Fruit fly (Drosophila melanogaster) whole organism, embryonic: ENCODE results near the gene Mon1.

Source experiments
- CG11398 ChIP-seq: fragments of 200-800 bp; sonication (Bioruptor generic); optimal IDR thresholded peaks from 2 replicates; lab custom pipeline; 2016; ENCODE audit warnings: missing biosample characterization, missing genetic modification characterization
- CG11695 ChIP-seq: fragments of 200-800 bp; sonication (Bioruptor generic); IDR thresholded peaks from 3 replicates; pipeline ENCODE4 v1.3.6; 2022; ENCODE audit warnings: missing biosample characterization, missing genetic modification characterization
- CG12071 ChIP-seq: fragments of 200-800 bp; sonication (Bioruptor generic); optimal IDR thresholded peaks from 3 replicates; lab custom pipeline; 2018; ENCODE audit warnings: missing biosample characterization, mild to moderate bottlenecking, missing genetic modification characterization
- CG12659 ChIP-seq: fragments of 200-800 bp; sonication (Bioruptor generic); optimal IDR thresholded peaks from 3 replicates; lab custom pipeline; 2017; ENCODE audit warnings: mild to moderate bottlenecking, missing biosample characterization, missing genetic modification reagents, missing genetic modification characterization
- CG17829 ChIP-seq: fragments of 200-800 bp; optimal IDR thresholded peaks from 2 replicates; lab custom pipeline; 2019; ENCODE audit warnings: missing biosample characterization, mild to moderate bottlenecking, missing genetic modification characterization, moderate library complexity
- CG18476 ChIP-seq: fragments of 200-800 bp; sonication (Bioruptor generic); optimal IDR thresholded peaks from 2 replicates; lab custom pipeline; 2016; ENCODE audit warnings: missing biosample characterization, mild to moderate bottlenecking, missing genetic modification characterization
- CG2202 ChIP-seq: fragments of 200-800 bp; sonication (Bioruptor generic); optimal IDR thresholded peaks from 2 replicates; lab custom pipeline; 2018; ENCODE audit warnings: missing biosample characterization, mild to moderate bottlenecking, missing genetic modification characterization
- CG2678 ChIP-seq: fragments of 200-800 bp; sonication (Bioruptor generic); optimal IDR thresholded peaks from 3 replicates; lab custom pipeline; 2019; ENCODE audit warnings: missing biosample characterization, mild to moderate bottlenecking, missing genetic modification characterization, moderate library complexity
- CG31365 ChIP-seq: fragments of 200-800 bp; sonication (Bioruptor generic); optimal IDR thresholded peaks from 2 replicates; lab custom pipeline; 2018; ENCODE audit warnings: missing biosample characterization, mild to moderate bottlenecking, missing genetic modification characterization
- CG3163 ChIP-seq: fragments of 200-800 bp; sonication (Bioruptor generic); optimal IDR thresholded peaks from 3 replicates; lab custom pipeline; 2016; ENCODE audit warnings: missing biosample characterization, missing genetic modification characterization
- CG5953 ChIP-seq: fragments of 200-800 bp; sonication (Bioruptor generic); IDR thresholded peaks from 2 replicates; pipeline ENCODE4 v1.3.6; 2022; ENCODE audit warnings: missing biosample characterization, missing genetic modification characterization
- CG6813 ChIP-seq: fragments of 200-800 bp; sonication (Bioruptor generic); optimal IDR thresholded peaks from 2 replicates; lab custom pipeline; 2017; ENCODE audit warnings: missing biosample characterization, missing genetic modification characterization, mild to moderate bottlenecking, moderate library complexity, missing genetic modification reagents
- CG7556 ChIP-seq: fragments of 200-800 bp; sonication (Bioruptor generic); optimal IDR thresholded peaks from 2 replicates; lab custom pipeline; 2017; ENCODE audit warnings: missing biosample characterization, mild to moderate bottlenecking, missing genetic modification characterization
- CG8281 ChIP-seq: fragments of 200-800 bp; sonication (Bioruptor generic); optimal IDR thresholded peaks from 2 replicates; lab custom pipeline; 2018; ENCODE audit warnings: missing biosample characterization, mild to moderate bottlenecking, missing genetic modification characterization, moderate library complexity
- CG8765 ChIP-seq: fragments of 200-800 bp; sonication (Bioruptor generic); IDR thresholded peaks from 2 replicates; pipeline ENCODE4 v1.3.6; 2022; ENCODE audit warnings: missing biosample characterization, missing genetic modification characterization
- CG9727 ChIP-seq: fragments of 200-800 bp; sonication (Bioruptor generic); optimal IDR thresholded peaks from 3 replicates; lab custom pipeline; 2017; ENCODE audit warnings: missing biosample characterization, mild to moderate bottlenecking, missing genetic modification characterization
- Camta ChIP-seq: fragments of 200-800 bp; sonication (Bioruptor generic); optimal IDR thresholded peaks from 2 replicates; lab custom pipeline; 2016; ENCODE audit warnings: missing biosample characterization, missing genetic modification characterization
- Chrac-16 ChIP-seq: fragments of 200-800 bp; sonication (Bioruptor generic); optimal IDR thresholded peaks from 3 replicates; lab custom pipeline; 2016; ENCODE audit warnings: missing biosample characterization, missing genetic modification characterization
- D19B ChIP-seq: fragments of 200-800 bp; sonication (Bioruptor generic); optimal IDR thresholded peaks from 2 replicates; lab custom pipeline; 2017; ENCODE audit warnings: missing biosample characterization, mild to moderate bottlenecking, missing genetic modification characterization
- Dek ChIP-seq: fragments of 200-800 bp; sonication (Bioruptor generic); optimal IDR thresholded peaks from 3 replicates; lab custom pipeline; 2019; ENCODE audit warnings: missing biosample characterization, mild to moderate bottlenecking, missing genetic modification characterization, moderate library complexity
- Dref ChIP-seq: fragments of 200-800 bp; sonication (Bioruptor generic); IDR thresholded peaks from 2 replicates; pipeline ENCODE4 v1.3.6; 2022; ENCODE audit warnings: missing biosample characterization, missing genetic modification characterization
- Drgx ChIP-seq: fragments of 200-800 bp; sonication (Bioruptor generic); IDR thresholded peaks from 2 replicates; pipeline ENCODE4 v1.3.6; 2022; ENCODE audit warnings: missing biosample characterization, missing genetic modification characterization
- HLH3B ChIP-seq: fragments of 200-800 bp; sonication (Bioruptor generic); IDR thresholded peaks from 2 replicates; pipeline ENCODE4 v1.3.6; 2022; ENCODE audit warnings: missing biosample characterization, missing genetic modification characterization
- HLH54F ChIP-seq: fragments of 200-800 bp; sonication (Bioruptor generic); optimal IDR thresholded peaks from 3 replicates; lab custom pipeline; 2016; ENCODE audit warnings: missing biosample characterization, missing genetic modification characterization
- Hand ChIP-seq: fragments of 200-800 bp; sonication (Bioruptor generic); optimal IDR thresholded peaks from 2 replicates; lab custom pipeline; 2017; ENCODE audit warnings: mild to moderate bottlenecking, missing biosample characterization, missing genetic modification reagents, missing genetic modification characterization
- Hey ChIP-seq: fragments of 200-800 bp; sonication (Bioruptor generic); optimal IDR thresholded peaks from 3 replicates; lab custom pipeline; 2018; ENCODE audit warnings: missing biosample characterization, mild to moderate bottlenecking, missing genetic modification characterization
- Hmr ChIP-seq: fragments of 200-800 bp; sonication (Bioruptor generic); optimal IDR thresholded peaks from 3 replicates; lab custom pipeline; 2017; ENCODE audit warnings: mild to moderate bottlenecking, missing biosample characterization, missing genetic modification reagents, missing genetic modification characterization
- Lim3 ChIP-seq: fragments of 200-800 bp; sonication (Bioruptor generic); IDR thresholded peaks from 2 replicates; pipeline ENCODE4 v1.3.6; 2022; ENCODE audit warnings: missing biosample characterization, missing genetic modification characterization
- MESR4 ChIP-seq: fragments of 200-800 bp; sonication (Bioruptor generic); optimal IDR thresholded peaks from 2 replicates; lab custom pipeline; 2018; ENCODE audit warnings: missing biosample characterization, mild to moderate bottlenecking, missing genetic modification characterization, moderate library complexity
- Nf-YC ChIP-seq: fragments of 200-800 bp; optimal IDR thresholded peaks from 3 replicates; lab custom pipeline; 2019; ENCODE audit warnings: missing biosample characterization, mild to moderate bottlenecking, missing genetic modification characterization, moderate library complexity
- Oli ChIP-seq: fragments of 200-800 bp; sonication (Bioruptor generic); optimal IDR thresholded peaks from 2 replicates; lab custom pipeline; 2018; ENCODE audit warnings: missing biosample characterization, mild to moderate bottlenecking, missing genetic modification characterization, moderate library complexity
- Spps ChIP-seq: fragments of 200-800 bp; sonication (Bioruptor generic); optimal IDR thresholded peaks from 2 replicates; lab custom pipeline; 2018; ENCODE audit warnings: missing biosample characterization, mild to moderate bottlenecking, missing genetic modification characterization
- Ssrp ChIP-seq: fragments of 200-800 bp; sonication (Bioruptor generic); optimal IDR thresholded peaks from 2 replicates; lab custom pipeline; 2018; ENCODE audit warnings: missing biosample characterization, mild to moderate bottlenecking, missing genetic modification characterization, moderate library complexity
- Usf ChIP-seq: fragments of 200-800 bp; sonication (Bioruptor generic); optimal IDR thresholded peaks from 2 replicates; lab custom pipeline; 2017; ENCODE audit warnings: missing genotype, missing biosample characterization, missing genetic modification characterization
- ato ChIP-seq: fragments of 200-800 bp; sonication (Bioruptor generic); IDR thresholded peaks from 2 replicates; pipeline ENCODE4 v1.3.6; 2022; ENCODE audit warnings: missing biosample characterization, missing genetic modification characterization; ENCODE audit not compliant: partially characterized antibody
- bcd ChIP-seq: fragments of 200-800 bp; sonication (Bioruptor generic); optimal IDR thresholded peaks from 2 replicates; lab custom pipeline; 2017; ENCODE audit warnings: missing biosample characterization, mild to moderate bottlenecking, missing genetic modification characterization
- chif ChIP-seq, 2 experiments: fragments of 200-800 bp; sonication (Bioruptor generic); optimal IDR thresholded peaks; 3 replicates each; lab custom pipeline; 2016; ENCODE audit warnings: missing biosample characterization in 2 of 2, missing genetic modification characterization in 2 of 2
- danr ChIP-seq: fragments of 200-800 bp; sonication (Bioruptor generic); IDR thresholded peaks from 2 replicates; pipeline ENCODE4 v1.3.6; 2022; ENCODE audit warnings: missing biosample characterization, missing genetic modification characterization
- fu2 ChIP-seq: fragments of 200-800 bp; sonication (Bioruptor generic); optimal IDR thresholded peaks from 2 replicates; lab custom pipeline; 2016; ENCODE audit warnings: missing biosample characterization, missing genetic modification characterization
- gfzf ChIP-seq: fragments of 200-800 bp; sonication (Bioruptor generic); optimal IDR thresholded peaks from 2 replicates; lab custom pipeline; 2016; ENCODE audit warnings: missing biosample characterization, mild to moderate bottlenecking, missing genetic modification characterization, moderate library complexity
- gsb-n ChIP-seq: fragments of 200-800 bp; sonication (Bioruptor generic); optimal IDR thresholded peaks from 3 replicates; lab custom pipeline; 2018; ENCODE audit warnings: missing biosample characterization, mild to moderate bottlenecking, missing genetic modification characterization
- jing ChIP-seq: fragments of 200-800 bp; sonication (Bioruptor generic); optimal IDR thresholded peaks from 2 replicates; lab custom pipeline; 2018; ENCODE audit warnings: missing biosample characterization, mild to moderate bottlenecking, missing genetic modification characterization
- kah ChIP-seq: fragments of 200-800 bp; sonication (Bioruptor generic); optimal IDR thresholded peaks from 2 replicates; lab custom pipeline; 2018; ENCODE audit warnings: missing biosample characterization, mild to moderate bottlenecking, missing genetic modification characterization
- mld ChIP-seq: fragments of 200-800 bp; sonication (Bioruptor generic); IDR thresholded peaks from 3 replicates; pipeline ENCODE4 v1.3.6; 2022; ENCODE audit warnings: missing biosample characterization, missing genetic modification characterization; ENCODE audit not compliant: partially characterized antibody
- nerfin-1 ChIP-seq: fragments of 200-800 bp; sonication (Bioruptor generic); optimal IDR thresholded peaks from 3 replicates; lab custom pipeline; 2019; ENCODE audit warnings: missing biosample characterization, mild to moderate bottlenecking, missing genetic modification characterization, moderate library complexity
- pho ChIP-seq: fragments of 200-800 bp; sonication (Bioruptor generic); optimal IDR thresholded peaks from 2 replicates; lab custom pipeline; 2016; ENCODE audit warnings: missing biosample characterization, missing genetic modification characterization
- ranshi ChIP-seq: fragments of 200-800 bp; sonication (Bioruptor generic); IDR thresholded peaks from 2 replicates; pipeline ENCODE4 v1.3.6; 2022; ENCODE audit warnings: missing biosample characterization, missing genetic modification characterization
- repo ChIP-seq: fragments of 200-800 bp; sonication (Bioruptor generic); optimal IDR thresholded peaks from 2 replicates; lab custom pipeline; 2016; ENCODE audit warnings: missing biosample characterization, missing genetic modification characterization
- sens-2 ChIP-seq: fragments of 200-800 bp; sonication (Bioruptor generic); IDR thresholded peaks from 2 replicates; pipeline ENCODE4 v1.3.6; 2022; ENCODE audit warnings: missing biosample characterization, missing genetic modification characterization
- sima ChIP-seq: fragments of 200-800 bp; sonication (Bioruptor generic); optimal IDR thresholded peaks from 2 replicates; lab custom pipeline; 2016; ENCODE audit warnings: missing biosample characterization, missing genetic modification characterization
- sob ChIP-seq: fragments of 200-800 bp; sonication (Bioruptor generic); IDR thresholded peaks from 2 replicates; pipeline ENCODE4 v1.3.6; 2022; ENCODE audit warnings: missing biosample characterization, missing genetic modification characterization
- twi ChIP-seq: fragments of 200-800 bp; optimal IDR thresholded peaks from 2 replicates; lab custom pipeline; 2019; ENCODE audit warnings: missing biosample characterization, mild to moderate bottlenecking, missing genetic modification characterization, moderate library complexity

Gene Mon1

dm6 chr2L:4854822-4855221, 4.4 kb downstream of the Mon1 start (continued):
- TF ChIP-seq Dek (tag; lab: Kevin White, UChicago) (no peak), CG5953 (GFP tag; lab: Robert Waterston, UW) (no peak), Oli (peak; percentile 6), Lim3 (GFP tag; lab: Robert Waterston, UW) (no peak), Chrac-16 (GFP tag; lab: Kevin White, UChicago) (no peak), CG9727 (no peak), danr (GFP tag; lab: Robert Waterston, UW) (no peak), sob (GFP tag; lab: Robert Waterston, UW) (no peak), Nf-YC (tag; lab: Kevin White, UChicago) (no peak), D19B (GFP tag; lab: Kevin White, UChicago) (peak; percentile 77), Hmr (peak; percentile 12), repo (GFP tag; lab: Kevin White, UChicago) (no peak), CG3163 (no peak), CG12071 (no peak), mld (GFP tag; lab: Robert Waterston, UW) (no peak), Hey (tag; lab: Kevin White, UChicago) (no peak), HLH54F (GFP tag; lab: Kevin White, UChicago) (no peak), gsb-n (tag; lab: Kevin White, UChicago) (no peak), Camta (no peak), CG18476 (GFP tag; lab: Kevin White, UChicago) (no peak), Usf (no peak), Dref (GFP tag; lab: Robert Waterston, UW) (no peak), CG7556 (GFP tag; lab: Kevin White, UChicago) (peak; percentile 2), pho (GFP tag; lab: Kevin White, UChicago) (no peak), fu2 (no peak), sima (GFP tag; lab: Kevin White, UChicago) (no peak), chif (GFP tag; optimal IDR thresholded peaks at IDR 0.05; lab: Kevin White, UChicago) (no peak), Drgx (GFP tag; lab: Robert Waterston, UW) (no peak), ranshi (GFP tag; lab: Robert Waterston, UW) (0 out of 2 replicates have a peak, but pooled peaks have one; percentile 34), ato (GFP tag; lab: Robert Waterston, UW) (no peak), nerfin-1 (tag; lab: Kevin White, UChicago) (no peak), MESR4 (GFP tag; lab: Kevin White, UChicago) (no peak), CG31365 (tag; lab: Kevin White, UChicago) (no peak)

dm6 chr2L:4856118-4856517, 5.7 kb downstream of the Mon1 start:
- TF ChIP-seq HLH3B, result peak; percentile 65
- peak; percentile 68 for TF ChIP-seq CG6813 (GFP tag; lab: Kevin White, UChicago)
- TF ChIP-seq kah, result peak; percentile 20
- TF ChIP-seq sens-2, result peak; percentile 53; the same call in 1 of the 2 replicates
- TF ChIP-seq CG17829, result peak; percentile 70
- TF ChIP-seq CG11695 (GFP tag; lab: Robert Waterston, UW), result peak; percentile 71
- peak; percentile 57 for TF ChIP-seq Spps (tag; lab: Kevin White, UChicago)
- TF ChIP-seq CG8281 (tag; lab: Kevin White, UChicago), result peak; percentile 5
- peak; percentile 20 for TF ChIP-seq twi
- no peak for TF ChIP-seq CG11398
- peak; percentile 44 for TF ChIP-seq bcd (GFP tag; lab: Kevin White, UChicago)
- peak; percentile 48 for TF ChIP-seq CG12659 (GFP tag; lab: Kevin White, UChicago)
- TF ChIP-seq CG2678, result peak; percentile 84
- TF ChIP-seq CG8765, result no peak
- TF ChIP-seq CG2202 (tag; lab: Kevin White, UChicago), result peak; percentile 44
- peak; percentile 24 for TF ChIP-seq jing (GFP tag; lab: Kevin White, UChicago)
- TF ChIP-seq Ssrp, result peak; percentile 37
- TF ChIP-seq gfzf (GFP tag; lab: Kevin White, UChicago), result no peak
- TF ChIP-seq gsb-n (tag; lab: Kevin White, UChicago), result peak; percentile 59
- peak; percentile 62 for TF ChIP-seq Hand
